Worm (Caenorhabditis elegans) whole organism, early embryonic: ENCODE measurements around the gene let-754.

ENCODE experiments used
- B0310.2 ChIP-seq: sonication (generic microtip); optimal IDR thresholded peaks from 2 replicates; lab custom pipeline; 2016; ENCODE audit warnings: mild to moderate bottlenecking, missing genetic modification characterization, missing compliant biosample characterization
- ama-1 ChIP-seq: fragments of 150-350 bp; optimal IDR thresholded peaks from 2 replicates; lab custom pipeline; 2014
- tbx-11 ChIP-seq: fragments of 200-800 bp; sonication (Bioruptor generic); IDR thresholded peaks from 2 replicates; pipeline ENCODE4 v1.3.6; 2022; ENCODE audit warnings: missing genetic modification characterization, missing compliant biosample characterization
- tbx-37 ChIP-seq: fragments of 200-800 bp; sonication (Bioruptor generic); conservative IDR thresholded peaks from 2 replicates; pipeline ENCODE4 v1.3.6; 2022; ENCODE audit warnings: missing genetic modification reagents, missing genetic modification characterization, missing compliant biosample characterization

ce11 chrIII:7996353-7996752 lies 43.2 kb upstream of the let-754 start, which contains the start of gene npr-17:
- TF ChIP-seq tbx-37 (GFP tag; lab: Robert Waterston, UW) (no peak), tbx-11 (GFP tag; lab: Robert Waterston, UW) (no peak), ama-1 (no peak), B0310.2 (no peak)
